Fruit fly (Drosophila melanogaster) whole organism, embryonic: ENCODE data around the gene Srr.
A peak's percentile ranks its signal among the peaks of the same experiment; 100 is the strongest.

Source experiments
- Asciz ChIP-seq: fragments of 200-800 bp; sonication (Bioruptor generic); optimal IDR thresholded peaks from 2 replicates; lab custom pipeline; 2017; ENCODE audit warnings: missing biosample characterization, mild to moderate bottlenecking, missing genetic modification characterization, missing genetic modification reagents
- Blimp-1 ChIP-seq: fragments of 200-800 bp; sonication (Bioruptor generic); optimal IDR thresholded peaks from 3 replicates; lab custom pipeline; 2018; ENCODE audit warnings: missing biosample characterization, missing genetic modification characterization, mild to moderate bottlenecking, moderate library complexity, missing genetic modification reagents
- CG10274 ChIP-seq: fragments of 200-800 bp; sonication (Bioruptor generic); optimal IDR thresholded peaks from 3 replicates; lab custom pipeline; 2017; ENCODE audit warnings: missing biosample characterization, mild to moderate bottlenecking, missing genetic modification characterization
- CG10462 ChIP-seq: fragments of 200-800 bp; sonication (Bioruptor generic); optimal IDR thresholded peaks from 2 replicates; lab custom pipeline; 2016; ENCODE audit warnings: missing biosample characterization, missing genetic modification characterization
- CG10565 ChIP-seq: fragments of 200-800 bp; sonication (Bioruptor generic); optimal IDR thresholded peaks from 3 replicates; lab custom pipeline; 2016; ENCODE audit warnings: missing biosample characterization, mild to moderate bottlenecking, missing genetic modification characterization
- CG10959 ChIP-seq: fragments of 200-800 bp; sonication (Bioruptor generic); IDR thresholded peaks from 2 replicates; pipeline ENCODE4 v1.3.6; 2022; ENCODE audit warnings: missing biosample characterization, missing genetic modification characterization
- CG11398 ChIP-seq: fragments of 200-800 bp; sonication (Bioruptor generic); optimal IDR thresholded peaks from 2 replicates; lab custom pipeline; 2016; ENCODE audit warnings: missing biosample characterization, missing genetic modification characterization
- CG11695 ChIP-seq: fragments of 200-800 bp; sonication (Bioruptor generic); IDR thresholded peaks from 3 replicates; pipeline ENCODE4 v1.3.6; 2022; ENCODE audit warnings: missing biosample characterization, missing genetic modification characterization
- CG12071 ChIP-seq: fragments of 200-800 bp; sonication (Bioruptor generic); optimal IDR thresholded peaks from 3 replicates; lab custom pipeline; 2018; ENCODE audit warnings: missing biosample characterization, mild to moderate bottlenecking, missing genetic modification characterization
- CG13894 ChIP-seq: fragments of 200-800 bp; sonication (Bioruptor generic); optimal IDR thresholded peaks from 3 replicates; lab custom pipeline; 2018; ENCODE audit warnings: missing biosample characterization, mild to moderate bottlenecking, missing genetic modification characterization, moderate library complexity
- CG15514 ChIP-seq: fragments of 200-800 bp; sonication (Bioruptor generic); optimal IDR thresholded peaks from 3 replicates; lab custom pipeline; 2017; ENCODE audit warnings: missing biosample characterization, missing genetic modification characterization, mild to moderate bottlenecking, moderate library complexity, missing genetic modification reagents
- CG1602 ChIP-seq: fragments of 200-800 bp; sonication (Bioruptor generic); optimal IDR thresholded peaks from 3 replicates; lab custom pipeline; 2016; ENCODE audit warnings: missing biosample characterization, missing genetic modification characterization
- CG16779 ChIP-seq: fragments of 200-800 bp; sonication (Bioruptor generic); IDR thresholded peaks from 2 replicates; pipeline ENCODE4 v1.3.6; 2022; ENCODE audit warnings: missing biosample characterization, missing genetic modification characterization
- CG18262 ChIP-seq: fragments of 200-800 bp; optimal IDR thresholded peaks from 3 replicates; lab custom pipeline; 2019; ENCODE audit warnings: missing biosample characterization, mild to moderate bottlenecking, missing genetic modification characterization, moderate library complexity
- CG31388 ChIP-seq: fragments of 200-800 bp; sonication (Bioruptor generic); optimal IDR thresholded peaks from 2 replicates; lab custom pipeline; 2016; ENCODE audit warnings: missing biosample characterization, missing genetic modification characterization
- CG32532 ChIP-seq: fragments of 200-800 bp; sonication (Bioruptor generic); IDR thresholded peaks from 2 replicates; pipeline ENCODE4 v1.3.6; 2022; ENCODE audit warnings: missing biosample characterization, missing genetic modification characterization
- CG4328 ChIP-seq: fragments of 200-800 bp; sonication (Bioruptor generic); optimal IDR thresholded peaks from 3 replicates; lab custom pipeline; 2017; ENCODE audit warnings: missing biosample characterization, missing genetic modification reagents, missing genetic modification characterization
- CG4854 ChIP-seq: fragments of 200-800 bp; sonication (Bioruptor generic); optimal IDR thresholded peaks from 2 replicates; lab custom pipeline; 2016; ENCODE audit warnings: missing biosample characterization, missing genetic modification characterization, inconsistent platforms
- CG6254 ChIP-seq: fragments of 200-800 bp; sonication (Bioruptor generic); optimal IDR thresholded peaks from 3 replicates; lab custom pipeline; 2017; ENCODE audit warnings: mild to moderate bottlenecking, missing biosample characterization, missing genetic modification reagents, missing genetic modification characterization
- CG6765 ChIP-seq: fragments of 200-800 bp; sonication (Bioruptor generic); optimal IDR thresholded peaks from 3 replicates; lab custom pipeline; 2017; ENCODE audit warnings: missing biosample characterization, mild to moderate bottlenecking, missing genetic modification characterization
- CG7372 ChIP-seq: fragments of 200-800 bp; sonication (Bioruptor generic); IDR thresholded peaks from 2 replicates; pipeline ENCODE4 v1.3.6; 2022; ENCODE audit warnings: missing biosample characterization, missing genetic modification characterization
- CG7556 ChIP-seq: fragments of 200-800 bp; sonication (Bioruptor generic); optimal IDR thresholded peaks from 2 replicates; lab custom pipeline; 2017; ENCODE audit warnings: missing biosample characterization, mild to moderate bottlenecking, missing genetic modification characterization
- CG8388 ChIP-seq: fragments of 200-800 bp; sonication (Bioruptor generic); optimal IDR thresholded peaks from 2 replicates; lab custom pipeline; 2019; ENCODE audit warnings: missing biosample characterization, mild to moderate bottlenecking, missing genetic modification characterization, moderate library complexity
- CG9932 ChIP-seq: fragments of 200-800 bp; sonication (Bioruptor generic); IDR thresholded peaks from 2 replicates; pipeline ENCODE4 v1.3.6; 2022; ENCODE audit warnings: missing biosample characterization, missing genetic modification characterization
- HLH3B ChIP-seq: fragments of 200-800 bp; sonication (Bioruptor generic); IDR thresholded peaks from 2 replicates; pipeline ENCODE4 v1.3.6; 2022; ENCODE audit warnings: missing biosample characterization, missing genetic modification characterization
- Max ChIP-seq: fragments of 200-800 bp; sonication (Bioruptor generic); optimal IDR thresholded peaks from 2 replicates; lab custom pipeline; 2016; ENCODE audit warnings: missing biosample characterization, mild to moderate bottlenecking, missing genetic modification characterization
- Nf-YB ChIP-seq: fragments of 200-800 bp; sonication (Bioruptor generic); optimal IDR thresholded peaks from 3 replicates; lab custom pipeline; 2019; ENCODE audit warnings: missing biosample characterization, mild to moderate bottlenecking, missing genetic modification characterization, moderate library complexity
- Nf-YC ChIP-seq: fragments of 200-800 bp; optimal IDR thresholded peaks from 3 replicates; lab custom pipeline; 2019; ENCODE audit warnings: missing biosample characterization, mild to moderate bottlenecking, missing genetic modification characterization, moderate library complexity
- Rfx ChIP-seq: fragments of 200-800 bp; sonication (Bioruptor generic); IDR thresholded peaks from 2 replicates; pipeline ENCODE4 v1.3.6; 2022; ENCODE audit warnings: missing biosample characterization, missing genetic modification characterization
- TFAM ChIP-seq: fragments of 200-800 bp; sonication (Bioruptor generic); optimal IDR thresholded peaks from 2 replicates; lab custom pipeline; 2017; ENCODE audit warnings: missing biosample characterization, missing genetic modification characterization, inconsistent platforms
- ato ChIP-seq: fragments of 200-800 bp; sonication (Bioruptor generic); IDR thresholded peaks from 2 replicates; pipeline ENCODE4 v1.3.6; 2022; ENCODE audit warnings: missing biosample characterization, missing genetic modification characterization; ENCODE audit not compliant: partially characterized antibody
- bsh ChIP-seq, 2 experiments: fragments of 200-800 bp; sonication (Bioruptor generic); optimal IDR thresholded peaks; 2 replicates each; lab custom pipeline; 2017 to 2018; ENCODE audit warnings: mild to moderate bottlenecking in 2 of 2, missing biosample characterization in 2 of 2, missing genetic modification characterization in 2 of 2, moderate library complexity in 1 of 2
- chif ChIP-seq, 2 experiments: fragments of 200-800 bp; sonication (Bioruptor generic); optimal IDR thresholded peaks; 3 replicates each; lab custom pipeline; 2016; ENCODE audit warnings: missing biosample characterization in 2 of 2, missing genetic modification characterization in 2 of 2
- ci ChIP-seq: fragments of 200-800 bp; sonication (Bioruptor generic); IDR thresholded peaks from 3 replicates; pipeline ENCODE4 v1.3.6; 2022; ENCODE audit warnings: missing biosample characterization, missing genetic modification characterization
- dmrt99B ChIP-seq: fragments of 200-800 bp; sonication (Bioruptor generic); optimal IDR thresholded peaks from 2 replicates; lab custom pipeline; 2018; ENCODE audit warnings: missing biosample characterization, mild to moderate bottlenecking, missing genetic modification characterization, moderate library complexity
- dysf ChIP-seq: fragments of 200-800 bp; sonication (Bioruptor generic); IDR thresholded peaks from 3 replicates; pipeline ENCODE4 v1.3.6; 2022; ENCODE audit warnings: missing biosample characterization, missing genetic modification characterization
- ftz-f1 ChIP-seq: fragments of 200-800 bp; sonication (Bioruptor generic); optimal IDR thresholded peaks from 2 replicates; lab custom pipeline; 2016; ENCODE audit warnings: missing biosample characterization, missing genetic modification characterization
- nau ChIP-seq: fragments of 200-800 bp; sonication (Bioruptor generic); optimal IDR thresholded peaks from 3 replicates; lab custom pipeline; 2017; ENCODE audit warnings: missing biosample characterization, mild to moderate bottlenecking, missing genetic modification characterization, missing genetic modification reagents
- oc ChIP-seq: fragments of 200-800 bp; sonication (Bioruptor generic); optimal IDR thresholded peaks from 2 replicates; lab custom pipeline; 2018; ENCODE audit warnings: missing biosample characterization, mild to moderate bottlenecking, missing genetic modification characterization, moderate library complexity
- prd ChIP-seq, 3 experiments: fragments of >200 bp in 2 of 3; fragments of 200-800 bp in 1 of 3; sonication (Bioruptor generic) in 1 of 3; optimal IDR thresholded peaks in 2 of 3; IDR thresholded peaks in 1 of 3; 2 replicates in 2 of 3; 3 replicates in 1 of 3; pipeline versions ENCODE4 v1.3.6 to Lab custom; 2017 to 2022; ENCODE audit warnings: missing biosample characterization in 1 of 3, missing genetic modification characterization in 1 of 3
- sna ChIP-seq: fragments of 200-800 bp; sonication (Bioruptor generic); IDR thresholded peaks from 2 replicates; pipeline ENCODE4 v1.3.6; 2022; ENCODE audit warnings: missing biosample characterization, missing genetic modification characterization; ENCODE audit not compliant: partially characterized antibody
- so ChIP-seq: fragments of 200-800 bp; sonication (Bioruptor generic); IDR thresholded peaks from 3 replicates; pipeline ENCODE4 v1.3.6; 2022; ENCODE audit warnings: missing biosample characterization, missing genetic modification characterization
- stwl ChIP-seq: fragments of 200-800 bp; sonication (Bioruptor generic); optimal IDR thresholded peaks from 3 replicates; lab custom pipeline; 2018; ENCODE audit warnings: missing biosample characterization, mild to moderate bottlenecking, missing genetic modification characterization, moderate library complexity
- toy ChIP-seq: fragments of 200-800 bp; sonication (Bioruptor generic); IDR thresholded peaks from 2 replicates; pipeline ENCODE4 v1.3.6; 2022; ENCODE audit warnings: missing biosample characterization, missing genetic modification characterization
- unpg ChIP-seq: fragments of 200-800 bp; sonication (Bioruptor generic); optimal IDR thresholded peaks from 3 replicates; lab custom pipeline; 2018; ENCODE audit warnings: missing biosample characterization, mild to moderate bottlenecking, missing genetic modification characterization, moderate library complexity
- vvl ChIP-seq: fragments of 200-800 bp; sonication (Bioruptor generic); IDR thresholded peaks from 2 replicates; pipeline ENCODE4 v1.3.6; 2022; ENCODE audit warnings: missing biosample characterization, missing genetic modification characterization
- zfh1 ChIP-seq: fragments of 200-800 bp; sonication (Bioruptor generic); IDR thresholded peaks from 3 replicates; pipeline ENCODE4 v1.3.6; 2022; ENCODE audit warnings: missing biosample characterization, missing genetic modification characterization

Gene Srr

dm6 chr3R:9394385-9395042, 29.3 kb downstream of the Srr start, which contains the start of gene FER (continued):
- TF ChIP-seq CG10565 (GFP tag; lab: Kevin White, UChicago) (no peak), oc (peak; percentile 65), ato (peak; percentile 68; the same call in 1 of the 2 replicates), CG32532 (peak; percentile 69; the same call in 1 of the 2 replicates), CG11695 (GFP tag; lab: Robert Waterston, UW) (peak; percentile 38; the same call in 1 of the 3 replicates), CG15514 (GFP tag; lab: Kevin White, UChicago) (peak; percentile 63), CG18262 (tag; lab: Kevin White, UChicago) (peak; percentile 11), CG13894 (tag; lab: Kevin White, UChicago) (peak; percentile 80), CG31388 (GFP tag; lab: Kevin White, UChicago) (no peak), CG7372 (GFP tag; lab: Robert Waterston, UW) (0 out of 2 replicates have a peak, but pooled peaks have one; percentile 37), HLH3B (GFP tag; lab: Robert Waterston, UW) (peak; percentile 45; the same call in 1 of the 2 replicates), so (GFP tag; lab: Robert Waterston, UW) (peak; percentile 63; the same call in 2 of the 3 replicates), toy (GFP tag; lab: Robert Waterston, UW) (no peak), CG1602 (GFP tag; lab: Kevin White, UChicago) (peak; percentile 47), stwl (tag; lab: Kevin White, UChicago) (no peak), CG11398 (GFP tag; lab: Kevin White, UChicago) (peak; percentile 15), sna (GFP tag; lab: Robert Waterston, UW) (0 out of 2 replicates have a peak, but pooled peaks have one; percentile 40), bsh (GFP tag; optimal IDR thresholded peaks at IDR 0.05; lab: Kevin White, UChicago) (peak; percentile 1 to 22), Rfx (GFP tag; lab: Robert Waterston, UW) (peak; percentile 56; the same call in 1 of the 2 replicates), prd (optimal IDR thresholded peaks at IDR 0.05; lab: Kevin White, UChicago) (no peak), prd (GFP tag; IDR thresholded peaks at IDR 0.05; lab: Robert Waterston, UW) (0 out of 3 replicates have a peak, but pooled peaks have one; percentile 29), CG6765 (GFP tag; lab: Kevin White, UChicago) (peak; percentile 19), nau (GFP tag; lab: Kevin White, UChicago) (peak; percentile 13), CG8388 (GFP tag; lab: Kevin White, UChicago) (peak; percentile 29), CG7556 (GFP tag; lab: Kevin White, UChicago) (no peak), CG4854 (GFP tag; lab: Kevin White, UChicago) (peak; percentile 10), CG10274 (GFP tag; lab: Kevin White, UChicago) (no peak), CG12071 (GFP tag; lab: Kevin White, UChicago) (peak; percentile 73), CG10462 (GFP tag; lab: Kevin White, UChicago) (peak; percentile 13), unpg (GFP tag; lab: Kevin White, UChicago) (no peak), Nf-YB (peak; percentile 43), dmrt99B (tag; lab: Kevin White, UChicago) (peak; percentile 14), TFAM (no peak), Max (GFP tag; lab: Kevin White, UChicago) (no peak), Blimp-1 (GFP tag; lab: Kevin White, UChicago) (peak; percentile 3), dysf (GFP tag; lab: Robert Waterston, UW) (peak; percentile 20; the same call in 1 of the 3 replicates), ci (GFP tag; lab: Robert Waterston, UW) (peak; percentile 85), vvl (GFP tag; lab: Robert Waterston, UW) (peak; percentile 75), CG4328 (GFP tag; lab: Kevin White, UChicago) (peak; percentile 37), Nf-YC (tag; lab: Kevin White, UChicago) (peak; percentile 57), CG16779 (GFP tag; lab: Robert Waterston, UW) (peak; percentile 64; the same call in 1 of the 2 replicates), chif (GFP tag; optimal IDR thresholded peaks at IDR 0.05; lab: Kevin White, UChicago) (peak in 1 of 2 experiments; percentile 12), ftz-f1 (GFP tag; lab: Kevin White, UChicago) (peak; percentile 25), zfh1 (peak; percentile 59; the same call in 1 of the 3 replicates), CG6254 (GFP tag; lab: Kevin White, UChicago) (peak; percentile 52), Asciz (peak; percentile 63), CG10959 (no peak), CG9932 (GFP tag; lab: Robert Waterston, UW) (peak; percentile 32; the same call in 1 of the 2 replicates)
